Worm (Caenorhabditis elegans) whole organism, L1 larva: ENCODE measurements around the gene lex-1.

Experiments
- aha-1 ChIP-seq: fragments of 150-350 bp; optimal IDR thresholded peaks from 2 replicates; lab custom pipeline; 2014; ENCODE audit warnings: missing biosample characterization, missing genetic modification characterization
- blmp-1 ChIP-seq: fragments of 150-350 bp; optimal IDR thresholded peaks from 2 replicates; lab custom pipeline; 2014; ENCODE audit warnings: missing biosample characterization, missing genetic modification characterization
- ceh-8 ChIP-seq: fragments of 200-800 bp; sonication (Bioruptor generic); optimal IDR thresholded peaks from 2 replicates; lab custom pipeline; 2018; ENCODE audit warnings: mild to moderate bottlenecking, missing genetic modification characterization, moderate library complexity, missing compliant biosample characterization
- ces-1 ChIP-seq: fragments of 150-350 bp; optimal IDR thresholded peaks from 2 replicates; lab custom pipeline; 2014; ENCODE audit warnings: missing biosample characterization, missing genetic modification reagents, missing genetic modification characterization
- efl-1 ChIP-seq, 4 experiments: fragments of 150-350 bp; optimal IDR thresholded peaks in 3 of 4; peaks in 1 of 4; 1 replicate in 1 of 4; 2 replicates in 3 of 4; lab custom pipeline; 2014; ENCODE audit warnings: missing biosample characterization in 2 of 4, missing genetic modification characterization in 2 of 4, missing genetic modification reagents in 2 of 4
- efl-3 ChIP-seq: fragments of 200-800 bp; sonication (Bioruptor generic); optimal IDR thresholded peaks from 2 replicates; lab custom pipeline; 2018; ENCODE audit warnings: mild to moderate bottlenecking, missing genetic modification characterization, missing compliant biosample characterization
- fos-1 ChIP-seq: fragments of 150-350 bp; optimal IDR thresholded peaks from 2 replicates; lab custom pipeline; 2014; ENCODE audit warnings: missing biosample characterization, missing genetic modification characterization
- grh-1 ChIP-seq: fragments of 200-800 bp; sonication (Bioruptor generic); IDR thresholded peaks from 2 replicates; pipeline ENCODE4 v1.3.6; 2022; ENCODE audit warnings: missing genetic modification reagents, missing genetic modification characterization, missing compliant biosample characterization
- hlh-17 ChIP-seq: fragments of 200-800 bp; sonication (Bioruptor generic); optimal IDR thresholded peaks from 2 replicates; lab custom pipeline; 2018; ENCODE audit warnings: missing genetic modification characterization, mild to moderate bottlenecking, missing compliant biosample characterization, moderate library complexity, borderline replicate concordance
- hpl-2 ChIP-seq: fragments of 150-350 bp; optimal IDR thresholded peaks from 2 replicates; lab custom pipeline; 2014; ENCODE audit warnings: missing biosample characterization, missing genetic modification reagents, missing genetic modification characterization
- irx-1 ChIP-seq: sonication (generic microtip); optimal IDR thresholded peaks from 2 replicates; lab custom pipeline; 2016; ENCODE audit warnings: missing genetic modification characterization, missing compliant biosample characterization
- lin-13 ChIP-seq: fragments of 150-350 bp; optimal IDR thresholded peaks from 2 replicates; lab custom pipeline; 2014; ENCODE audit warnings: missing biosample characterization, missing genetic modification reagents, missing genetic modification characterization
- lin-14 ChIP-seq: fragments of 200-800 bp; sonication (Bioruptor generic); optimal IDR thresholded peaks from 2 replicates; lab custom pipeline; 2018; ENCODE audit warnings: mild to moderate bottlenecking, missing genetic modification characterization, moderate library complexity, missing compliant biosample characterization
- mab-9 ChIP-seq: fragments of 200-800 bp; sonication (Bioruptor generic); IDR thresholded peaks from 2 replicates; pipeline ENCODE4 v1.3.6; 2022; ENCODE audit warnings: missing genetic modification reagents, missing genetic modification characterization, missing compliant biosample characterization
- mep-1 ChIP-seq: fragments of 150-350 bp; optimal IDR thresholded peaks from 2 replicates; lab custom pipeline; 2014; ENCODE audit warnings: missing biosample characterization, missing genetic modification characterization
- nhr-237 ChIP-seq: fragments of 150-350 bp; optimal IDR thresholded peaks from 2 replicates; lab custom pipeline; 2014; ENCODE audit warnings: missing biosample characterization, missing genetic modification characterization
- nhr-84 ChIP-seq: sonication (generic microtip); optimal IDR thresholded peaks from 2 replicates; lab custom pipeline; 2017; ENCODE audit warnings: missing biosample characterization, missing genetic modification characterization
- nhr-85 ChIP-seq: sonication (generic microtip); peaks from one replicate; lab custom pipeline; 2016; ENCODE audit warnings: missing genetic modification characterization, inconsistent platforms, missing compliant biosample characterization
- snpc-4 ChIP-seq: fragments of 150-350 bp; optimal IDR thresholded peaks from 2 replicates; lab custom pipeline; 2014; ENCODE audit warnings: missing biosample characterization, missing genetic modification characterization
- unc-30 ChIP-seq: sonication (generic microtip); optimal IDR thresholded peaks from 2 replicates; lab custom pipeline; 2017; ENCODE audit warnings: missing biosample characterization, missing genetic modification characterization

The lex-1 gene

ce11 chrIV:12129204-12129603 is 49.9 kb downstream of the lex-1 start, which contains the start of gene lin-24:
lin-24 (plus strand) TSS chrIV:12129504.
- no peak for TF ChIP-seq lin-13
- no peak for TF ChIP-seq hpl-2
- TF ChIP-seq grh-1 (GFP tag; lab: Robert Waterston, UW), result no peak
- no peak for TF ChIP-seq unc-30
- no peak for TF ChIP-seq efl-1 (optimal IDR thresholded peaks at IDR 0.05; lab: Kevin White, UChicago)
- TF ChIP-seq efl-1 (GFP tag; optimal IDR thresholded peaks at IDR 0.05 in 1 of 2; lab: Kevin White, UChicago), result peak in 1 of 2 experiments; percentile 11
- TF ChIP-seq ceh-8 (GFP tag; lab: Kevin White, UChicago), result no peak
- no peak for TF ChIP-seq ces-1

ce11 chrIV:12131308-12132072 is 52.2 kb downstream of the lex-1 start:
- peak; percentile 59 for TF ChIP-seq snpc-4 (tag; lab: Kevin White, UChicago)
- peak; percentile 46 for TF ChIP-seq lin-14
- no peak for TF ChIP-seq efl-1 (optimal IDR thresholded peaks at IDR 0.05; lab: Kevin White, UChicago)
- peak in 1 of 2 experiments; percentile 55 for TF ChIP-seq efl-1 (GFP tag; optimal IDR thresholded peaks at IDR 0.05 in 1 of 2; lab: Kevin White, UChicago)
- peak; percentile 9 for TF ChIP-seq nhr-85 (tag; lab: Kevin White, UChicago)
- no peak for TF ChIP-seq aha-1 (tag; lab: Kevin White, UChicago)

ce11 chrIV:12133776-12134175 is 54.5 kb downstream of the lex-1 start:
- TF ChIP-seq nhr-84, result no peak
- TF ChIP-seq irx-1 (tag; lab: Kevin White, UChicago), result no peak
- peak; percentile 71 for TF ChIP-seq nhr-85 (tag; lab: Kevin White, UChicago)
- no peak for TF ChIP-seq nhr-237
- TF ChIP-seq fos-1, result no peak
- no peak for TF ChIP-seq grh-1 (GFP tag; lab: Robert Waterston, UW)
- TF ChIP-seq mep-1 (tag; lab: Kevin White, UChicago), result peak; percentile 18
- peak; percentile 27 for TF ChIP-seq blmp-1 (tag; lab: Kevin White, UChicago)
- no peak for TF ChIP-seq ces-1
- TF ChIP-seq efl-3 (GFP tag; lab: Kevin White, UChicago), result no peak
- no peak for TF ChIP-seq hlh-17 (GFP tag; lab: Kevin White, UChicago)
- TF ChIP-seq mab-9 (GFP tag; lab: Robert Waterston, UW), result no peak
